Worm (Caenorhabditis elegans) whole organism, L1 larva: ENCODE data around the gene zig-12.

Source experiments
- C04F5.9 ChIP-seq: sonication (generic microtip); optimal IDR thresholded peaks from 2 replicates; lab custom pipeline; 2016; ENCODE audit warnings: missing genetic modification characterization, missing compliant biosample characterization
- C16A3.4 ChIP-seq: fragments of 150-350 bp; optimal IDR thresholded peaks from 2 replicates; lab custom pipeline; 2014; ENCODE audit warnings: missing biosample characterization, missing genetic modification characterization
- aha-1 ChIP-seq: fragments of 150-350 bp; optimal IDR thresholded peaks from 2 replicates; lab custom pipeline; 2014; ENCODE audit warnings: missing biosample characterization, missing genetic modification characterization
- aly-2 ChIP-seq: fragments of 150-350 bp; optimal IDR thresholded peaks from 2 replicates; lab custom pipeline; 2014; ENCODE audit warnings: missing biosample characterization, missing genetic modification characterization
- ceh-8 ChIP-seq: fragments of 200-800 bp; sonication (Bioruptor generic); optimal IDR thresholded peaks from 2 replicates; lab custom pipeline; 2018; ENCODE audit warnings: mild to moderate bottlenecking, missing genetic modification characterization, moderate library complexity, missing compliant biosample characterization
- ceh-82 ChIP-seq, 3 experiments: fragments of 150-350 bp in 1 of 3; sonication (generic microtip) in 2 of 3; optimal IDR thresholded peaks; 2 replicates each; lab custom pipeline; 2014 to 2017; ENCODE audit warnings: missing biosample characterization in 3 of 3, missing genetic modification characterization in 3 of 3
- ceh-88 ChIP-seq: fragments of 200-800 bp; sonication (Bioruptor generic); IDR thresholded peaks from 2 replicates; pipeline ENCODE4 v1.3.6; 2022; ENCODE audit warnings: missing genetic modification characterization, missing compliant biosample characterization
- ces-1 ChIP-seq: fragments of 150-350 bp; optimal IDR thresholded peaks from 2 replicates; lab custom pipeline; 2014; ENCODE audit warnings: missing biosample characterization, missing genetic modification reagents, missing genetic modification characterization
- dsc-1 ChIP-seq: sonication (generic microtip); optimal IDR thresholded peaks from 2 replicates; lab custom pipeline; 2016; ENCODE audit warnings: mild to moderate bottlenecking, missing genetic modification characterization, missing compliant biosample characterization
- egl-13 ChIP-seq: sonication (generic microtip); optimal IDR thresholded peaks from 2 replicates; lab custom pipeline; 2016; ENCODE audit warnings: missing genotype, missing genetic modification reagents, missing genetic modification characterization, missing compliant biosample characterization
- egl-27 ChIP-seq, 2 experiments: fragments of 150-350 bp in 1 of 2; sonication (generic microtip); optimal IDR thresholded peaks; 3 replicates each; lab custom pipeline; 2017 to 2018; ENCODE audit warnings: missing biosample characterization in 2 of 2, missing genetic modification characterization in 2 of 2, missing genetic modification reagents in 2 of 2
- elt-2 ChIP-seq: sonication (generic microtip); optimal IDR thresholded peaks from 2 replicates; lab custom pipeline; 2016; ENCODE audit warnings: missing genetic modification characterization, mild to moderate bottlenecking, inconsistent platforms, missing compliant biosample characterization, missing genetic modification reagents
- elt-3 ChIP-seq, 6 experiments: fragments of 150-350 bp in 1 of 6; sonication (generic microtip); optimal IDR thresholded peaks; 2 replicates each; lab custom pipeline; 2017 to 2018; ENCODE audit warnings: missing biosample characterization in 6 of 6, missing genetic modification characterization in 6 of 6, inconsistent platforms in 1 of 6
- ets-5 ChIP-seq: fragments of 200-800 bp; sonication (Bioruptor generic); IDR thresholded peaks from 2 replicates; pipeline ENCODE4 v1.3.6; 2022; ENCODE audit warnings: missing genetic modification characterization, missing compliant biosample characterization
- fkh-10 ChIP-seq: sonication (generic microtip); optimal IDR thresholded peaks from 2 replicates; lab custom pipeline; 2017; ENCODE audit warnings: missing biosample characterization, missing genetic modification reagents, missing genetic modification characterization
- fkh-4 ChIP-seq: sonication (generic microtip); optimal IDR thresholded peaks from 2 replicates; lab custom pipeline; 2016; ENCODE audit warnings: missing compliant biosample characterization, missing genetic modification characterization, borderline replicate concordance
- fkh-8 ChIP-seq: sonication (generic microtip); optimal IDR thresholded peaks from 2 replicates; lab custom pipeline; 2016; ENCODE audit warnings: mild to moderate bottlenecking, missing genetic modification characterization, missing compliant biosample characterization
- hlh-17 ChIP-seq: fragments of 200-800 bp; sonication (Bioruptor generic); optimal IDR thresholded peaks from 2 replicates; lab custom pipeline; 2018; ENCODE audit warnings: missing genetic modification characterization, mild to moderate bottlenecking, missing compliant biosample characterization, moderate library complexity, borderline replicate concordance
- hpl-2 ChIP-seq: fragments of 150-350 bp; optimal IDR thresholded peaks from 2 replicates; lab custom pipeline; 2014; ENCODE audit warnings: missing biosample characterization, missing genetic modification reagents, missing genetic modification characterization
- isw-1 ChIP-seq: fragments of 200-800 bp; sonication (Bioruptor generic); IDR thresholded peaks from 2 replicates; pipeline ENCODE4 v1.3.6; 2022; ENCODE audit warnings: missing genetic modification characterization, missing compliant biosample characterization
- lin-14 ChIP-seq: fragments of 200-800 bp; sonication (Bioruptor generic); optimal IDR thresholded peaks from 2 replicates; lab custom pipeline; 2018; ENCODE audit warnings: mild to moderate bottlenecking, missing genetic modification characterization, moderate library complexity, missing compliant biosample characterization
- lir-3 ChIP-seq: sonication (generic microtip); optimal IDR thresholded peaks from 2 replicates; lab custom pipeline; 2016; ENCODE audit warnings: mild to moderate bottlenecking, missing genetic modification characterization, moderate library complexity, missing compliant biosample characterization; ENCODE audit not compliant: poor library complexity
- lsy-2 ChIP-seq, 2 experiments: fragments of 150-350 bp; optimal IDR thresholded peaks; 2 replicates each; lab custom pipeline; 2014; ENCODE audit warnings: missing biosample characterization in 2 of 2, missing genetic modification characterization in 2 of 2
- mab-9 ChIP-seq: fragments of 200-800 bp; sonication (Bioruptor generic); IDR thresholded peaks from 2 replicates; pipeline ENCODE4 v1.3.6; 2022; ENCODE audit warnings: missing genetic modification reagents, missing genetic modification characterization, missing compliant biosample characterization
- mef-2 ChIP-seq: fragments of 150-350 bp; optimal IDR thresholded peaks from 2 replicates; lab custom pipeline; 2014; ENCODE audit warnings: missing biosample characterization, missing genetic modification characterization
- nhr-11 ChIP-seq: fragments of 150-350 bp; optimal IDR thresholded peaks from 2 replicates; lab custom pipeline; 2014; ENCODE audit warnings: missing biosample characterization, missing genetic modification characterization
- nhr-12 ChIP-seq: sonication (generic microtip); optimal IDR thresholded peaks from 2 replicates; lab custom pipeline; 2017; ENCODE audit warnings: missing biosample characterization, missing genetic modification characterization
- nhr-20 ChIP-seq: sonication (generic microtip); optimal IDR thresholded peaks from 2 replicates; lab custom pipeline; 2016; ENCODE audit warnings: mild to moderate bottlenecking, missing genetic modification characterization, missing compliant biosample characterization
- nhr-237 ChIP-seq: fragments of 150-350 bp; optimal IDR thresholded peaks from 2 replicates; lab custom pipeline; 2014; ENCODE audit warnings: missing biosample characterization, missing genetic modification characterization
- nhr-28 ChIP-seq: fragments of 150-350 bp; optimal IDR thresholded peaks from 2 replicates; lab custom pipeline; 2014; ENCODE audit warnings: missing biosample characterization, missing genetic modification characterization
- nhr-47 ChIP-seq: sonication (generic microtip); optimal IDR thresholded peaks from 2 replicates; lab custom pipeline; 2016; ENCODE audit warnings: mild to moderate bottlenecking, missing genetic modification characterization, moderate library complexity, missing compliant biosample characterization
- nhr-71 ChIP-seq: sonication (generic microtip); optimal IDR thresholded peaks from 2 replicates; lab custom pipeline; 2016; ENCODE audit warnings: mild to moderate bottlenecking, missing genetic modification characterization, moderate library complexity, missing compliant biosample characterization
- nhr-77 ChIP-seq: fragments of 150-350 bp; optimal IDR thresholded peaks from 2 replicates; lab custom pipeline; 2014; ENCODE audit warnings: missing biosample characterization, missing genetic modification characterization
- nhr-84 ChIP-seq: sonication (generic microtip); optimal IDR thresholded peaks from 2 replicates; lab custom pipeline; 2017; ENCODE audit warnings: missing biosample characterization, missing genetic modification characterization
- nhr-90 ChIP-seq: sonication (generic microtip); optimal IDR thresholded peaks from 2 replicates; lab custom pipeline; 2016; ENCODE audit warnings: mild to moderate bottlenecking, missing genetic modification characterization, missing compliant biosample characterization; ENCODE audit not compliant: poor library complexity
- pag-3 ChIP-seq: sonication (generic microtip); optimal IDR thresholded peaks from 2 replicates; lab custom pipeline; 2017; ENCODE audit warnings: missing genetic modification characterization, mild to moderate bottlenecking, missing compliant biosample characterization, antibody characterized with exemption, borderline replicate concordance; ENCODE audit not compliant: insufficient read depth
- pax-3 ChIP-seq: fragments of 200-800 bp; sonication (Bioruptor generic); optimal IDR thresholded peaks from 2 replicates; lab custom pipeline; 2018; ENCODE audit warnings: mild to moderate bottlenecking, missing genetic modification characterization, moderate library complexity, missing compliant biosample characterization
- sox-4 ChIP-seq: sonication (generic microtip); optimal IDR thresholded peaks from 2 replicates; lab custom pipeline; 2016; ENCODE audit warnings: missing genetic modification characterization, missing compliant biosample characterization
- sptf-1 ChIP-seq: fragments of 150-350 bp; optimal IDR thresholded peaks from 2 replicates; lab custom pipeline; 2014; ENCODE audit warnings: missing biosample characterization, missing genetic modification characterization
- swsn-7 ChIP-seq: sonication (generic microtip); optimal IDR thresholded peaks from 2 replicates; lab custom pipeline; 2016; ENCODE audit warnings: missing genetic modification characterization, missing compliant biosample characterization
- tbx-2 ChIP-seq: sonication (generic microtip); optimal IDR thresholded peaks from 2 replicates; lab custom pipeline; 2016; ENCODE audit warnings: missing genetic modification characterization, missing compliant biosample characterization
- tlp-1 ChIP-seq: fragments of 150-350 bp; optimal IDR thresholded peaks from 2 replicates; lab custom pipeline; 2014; ENCODE audit warnings: missing biosample characterization, missing genetic modification characterization
- unc-130 ChIP-seq: fragments of 150-350 bp; optimal IDR thresholded peaks from 2 replicates; lab custom pipeline; 2017; ENCODE audit warnings: missing biosample characterization, missing genetic modification characterization, inconsistent platforms
- unc-86 ChIP-seq: sonication (generic microtip); optimal IDR thresholded peaks from 2 replicates; lab custom pipeline; 2016; ENCODE audit warnings: missing genetic modification characterization, missing compliant biosample characterization
- vab-15 ChIP-seq: sonication (generic microtip); optimal IDR thresholded peaks from 2 replicates; lab custom pipeline; 2017; ENCODE audit warnings: missing genotype, mild to moderate bottlenecking, missing genetic modification characterization, missing compliant biosample characterization
- ztf-11 ChIP-seq, 2 experiments: sonication (generic microtip); optimal IDR thresholded peaks; 2 replicates each; lab custom pipeline; 2016 to 2017; ENCODE audit warnings: missing genetic modification characterization in 2 of 2, missing biosample characterization in 1 of 2, missing compliant biosample characterization in 1 of 2
- ztf-4 ChIP-seq: fragments of 150-350 bp; optimal IDR thresholded peaks from 2 replicates; lab custom pipeline; 2014; ENCODE audit warnings: missing biosample characterization, missing genetic modification characterization

zig-12 gene

DNA sequence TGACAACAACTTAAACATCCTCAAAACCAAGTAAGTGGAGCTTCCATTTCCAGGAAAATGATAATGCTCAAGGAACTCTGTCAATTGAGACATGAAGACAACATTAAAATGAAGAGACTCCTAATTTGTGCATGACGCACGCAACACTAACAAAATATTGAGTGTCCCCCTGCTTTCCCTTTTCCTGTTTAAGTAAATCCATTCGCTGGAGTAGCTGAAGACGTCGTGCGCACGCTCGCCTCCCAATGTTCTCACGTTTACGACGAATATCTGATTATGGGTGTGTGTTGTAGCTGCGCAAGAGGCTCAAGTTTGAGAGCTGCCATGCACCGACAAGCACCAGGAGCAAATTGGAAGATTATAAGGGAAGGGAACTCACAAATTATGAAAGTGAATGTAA is 37.3 kb downstream of the zig-12 start:
- peak; percentile 15 for TF ChIP-seq ceh-8 (GFP tag; lab: Kevin White, UChicago)
- peak; percentile 28 for TF ChIP-seq pax-3 (tag; lab: Kevin White, UChicago)
- TF ChIP-seq unc-130, result no peak
- TF ChIP-seq tlp-1 (tag; lab: Kevin White, UChicago), result no peak
- peak; percentile 72 for TF ChIP-seq ces-1 (GFP tag; lab: Kevin White, UChicago)
- TF ChIP-seq fkh-10 (GFP tag; lab: Kevin White, UChicago), result peak; percentile 67
- no peak for TF ChIP-seq ztf-11 (tag; optimal IDR thresholded peaks at IDR 0.05; lab: Kevin White, UChicago)
- TF ChIP-seq lin-14 (GFP tag; lab: Kevin White, UChicago), result peak; percentile 76
- no peak for TF ChIP-seq unc-86
- no peak for TF ChIP-seq egl-27 (tag; optimal IDR thresholded peaks at IDR 0.05; lab: Kevin White, UChicago)
- TF ChIP-seq ztf-4, result peak; percentile 21
- TF ChIP-seq sox-4 (tag; lab: Kevin White, UChicago), result no peak
- TF ChIP-seq dsc-1 (tag; lab: Kevin White, UChicago), result peak; percentile 75
- TF ChIP-seq nhr-47, result peak; percentile 56
- no peak for TF ChIP-seq vab-15
- no peak for TF ChIP-seq sptf-1 (tag; lab: Kevin White, UChicago)
- peak; percentile 33 for TF ChIP-seq swsn-7 (tag; lab: Kevin White, UChicago)
- TF ChIP-seq nhr-12 (tag; lab: Kevin White, UChicago), result no peak
- no peak for TF ChIP-seq C04F5.9 (tag; lab: Kevin White, UChicago)
- no peak for TF ChIP-seq aha-1 (tag; lab: Kevin White, UChicago)
- TF ChIP-seq fkh-8 (tag; lab: Kevin White, UChicago), result peak; percentile 18
- no peak for TF ChIP-seq nhr-20 (tag; lab: Kevin White, UChicago)
- no peak for TF ChIP-seq elt-3 (tag; optimal IDR thresholded peaks at IDR 0.05; lab: Kevin White, UChicago)
- TF ChIP-seq egl-13 (tag; lab: Kevin White, UChicago), result peak; percentile 85
- TF ChIP-seq elt-2 (tag; lab: Kevin White, UChicago), result no peak
- no peak for TF ChIP-seq lir-3 (tag; lab: Kevin White, UChicago)
- no peak for TF ChIP-seq nhr-90
- TF ChIP-seq C16A3.4, result no peak
- TF ChIP-seq nhr-71 (tag; lab: Kevin White, UChicago), result peak; percentile 55

DNA sequence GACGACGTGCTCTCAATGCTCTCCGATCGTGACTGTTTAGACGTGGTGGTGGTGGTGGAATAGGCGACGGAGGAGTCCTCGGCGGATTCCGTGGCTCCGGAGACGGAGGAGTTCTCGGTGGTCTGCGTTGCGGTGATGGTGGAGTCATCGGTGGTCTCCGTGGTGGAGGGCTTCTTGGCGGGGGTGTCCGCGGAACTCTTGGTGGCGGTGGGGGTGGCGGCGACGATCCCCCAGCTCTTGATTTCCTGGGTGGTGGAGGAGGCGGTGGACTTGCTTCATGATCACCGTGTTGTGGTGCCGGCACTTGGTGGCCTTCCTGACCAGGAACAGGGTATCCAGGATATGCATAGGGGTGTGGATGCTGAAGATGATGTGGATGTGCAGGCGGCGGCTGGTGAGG is 41.8 kb downstream of the zig-12 start:
- TF ChIP-seq hlh-17 (no peak), ceh-8 (GFP tag; lab: Kevin White, UChicago) (peak; percentile 59), nhr-84 (tag; lab: Kevin White, UChicago) (no peak), mab-9 (no peak), ces-1 (GFP tag; lab: Kevin White, UChicago) (no peak)
- TF ChIP-seq, all 84 proteins: peak for 1

DNA sequence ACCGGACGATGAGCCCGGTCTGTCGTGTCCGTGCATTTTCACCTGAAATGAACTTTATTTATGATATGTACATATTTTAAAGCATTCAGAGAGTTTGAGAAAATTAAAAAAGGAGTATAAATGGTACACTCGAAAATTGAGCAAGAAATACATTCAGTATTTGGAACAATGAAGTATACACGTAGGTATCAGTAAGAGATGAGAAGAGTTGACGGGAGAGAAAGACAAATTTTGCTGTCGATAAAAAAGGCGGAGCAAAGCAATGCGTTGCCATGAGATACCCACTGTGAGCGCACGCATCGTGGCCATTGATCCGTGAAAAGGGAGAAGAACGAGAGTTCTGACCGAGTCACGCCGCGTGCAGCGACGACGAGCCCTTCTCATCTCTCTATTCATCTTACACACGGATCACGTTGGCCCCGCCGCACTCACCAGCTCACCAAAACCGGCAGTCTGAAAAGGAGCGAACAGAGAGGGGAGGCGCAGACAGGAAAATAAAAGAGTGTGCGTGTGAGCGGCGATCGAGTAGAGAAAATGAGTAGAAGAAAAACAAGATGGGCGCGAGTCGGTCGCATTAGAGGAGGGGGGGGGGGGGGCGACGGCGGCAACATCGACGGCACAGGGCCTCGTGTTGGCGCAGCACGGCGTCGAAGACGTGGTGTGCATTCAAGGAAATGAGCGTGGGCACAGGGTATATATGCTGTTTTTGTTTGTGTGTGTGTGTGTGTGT is 42.5 kb downstream of the zig-12 start, which contains the start of gene R04E5.8:
R04E5.8 (minus strand) TSS at position 51 of the 730 bp plus-strand sequence.
- TF ChIP-seq nhr-11 (tag; lab: Kevin White, UChicago) (no peak), ces-1 (GFP tag; lab: Kevin White, UChicago) (no peak), isw-1 (0 out of 2 replicates have a peak, but pooled peaks have one; percentile 4), tbx-2 (peak; percentile 16), unc-86 (peak; percentile 35), aha-1 (tag; lab: Kevin White, UChicago) (no peak), ceh-82 (tag; optimal IDR thresholded peaks at IDR 0.05; lab: Kevin White, UChicago) (peak in 1 of 3 experiments; percentile 63), fkh-4 (tag; lab: Kevin White, UChicago) (no peak), nhr-77 (tag; lab: Kevin White, UChicago) (no peak), nhr-71 (tag; lab: Kevin White, UChicago) (peak; percentile 57), pag-3 (tag; lab: Kevin White, UChicago) (no peak), aly-2 (no peak), nhr-237 (tag; lab: Kevin White, UChicago) (no peak), hpl-2 (no peak), nhr-12 (tag; lab: Kevin White, UChicago) (no peak), ztf-11 (tag; optimal IDR thresholded peaks at IDR 0.05; lab: Kevin White, UChicago) (peak in 1 of 2 experiments; percentile 32), lir-3 (tag; lab: Kevin White, UChicago) (no peak), ceh-88 (GFP tag; lab: Robert Waterston, UW) (no peak), mef-2 (tag; lab: Kevin White, UChicago) (no peak), nhr-28 (tag; lab: Kevin White, UChicago) (no peak), lsy-2 (tag; optimal IDR thresholded peaks at IDR 0.05; lab: Kevin White, UChicago) (peak; percentile 4 to 25), ets-5 (GFP tag; lab: Robert Waterston, UW) (no peak)
